Worm (Caenorhabditis elegans): Measurements from ENCODE around the gene F21G4.5.

DNA sequence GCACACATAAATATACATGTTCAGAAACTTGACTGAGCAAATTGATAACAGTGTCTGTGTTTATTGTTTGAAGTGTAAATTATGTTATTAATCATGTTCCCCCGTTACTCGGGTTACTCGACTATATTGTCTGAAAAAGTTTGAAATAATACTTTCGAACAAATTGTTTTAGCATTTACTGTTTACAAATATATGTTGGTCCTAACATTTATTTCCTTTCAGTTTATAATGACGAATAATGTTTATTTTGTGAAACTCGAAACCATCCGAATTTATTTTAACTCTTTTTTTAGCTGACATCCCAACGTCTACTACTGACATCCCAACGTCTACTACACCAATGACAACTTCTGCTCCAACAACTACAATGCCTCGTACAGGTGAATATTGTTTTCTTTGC, 37.1 kb upstream of the F21G4.5 start, which contains the start of gene R07B1.7:
- no peak for TF ChIP-seq unc-62 (GFP tag; optimal IDR thresholded peaks at IDR 0.05)
- no peak for TF ChIP-seq blmp-1 (tag; optimal IDR thresholded peaks at IDR 0.05)
- no peak for TF ChIP-seq mab-5 (tag; optimal IDR thresholded peaks at IDR 0.05)
- TF ChIP-seq elt-3 (tag; optimal IDR thresholded peaks at IDR 0.05): no peak
- no peak for TF ChIP-seq snpc-4 (tag; optimal IDR thresholded peaks at IDR 0.05)
- no peak for TF ChIP-seq ces-1 (GFP tag; optimal IDR thresholded peaks at IDR 0.05)
- TF ChIP-seq drap-1 (GFP tag; optimal IDR thresholded peaks at IDR 0.05): no peak
- no peak for TF ChIP-seq nhr-76 (tag; optimal IDR thresholded peaks at IDR 0.05)

All from whole organism, mixed stage, embryonic.